Fruit fly (Drosophila melanogaster) whole organism: ENCODE data around the gene inaF-B.

Experiments
- Dll ChIP-seq: fragments of >200 bp; optimal IDR thresholded peaks from 2 replicates; lab custom pipeline; 2017
- pan ChIP-seq: fragments of >200 bp; optimal IDR thresholded peaks from 2 replicates; lab custom pipeline; 2017

DNA sequence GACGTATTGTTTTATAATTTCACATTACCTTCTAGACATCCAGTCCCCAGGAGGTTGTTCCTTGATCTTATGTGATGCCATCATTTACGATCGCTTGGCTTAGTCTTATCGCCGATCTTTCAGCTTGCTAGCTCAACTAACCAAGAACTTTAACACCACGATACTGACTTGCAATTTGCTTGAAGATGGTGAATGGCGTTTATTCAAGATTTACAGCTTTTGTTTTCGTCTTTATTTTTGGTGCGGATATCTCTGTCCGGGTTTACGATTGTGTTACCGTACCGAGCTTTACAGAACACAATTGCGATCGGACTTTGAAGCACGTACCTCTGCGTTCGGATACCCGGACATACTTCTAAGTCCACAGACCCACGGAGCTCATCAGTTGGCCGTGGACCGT lies 8.6 kb downstream of the inaF-B start, which contains the start of gene CG15221:
- TF ChIP-seq Dll (lab: Kevin White, UChicago): no peak
- TF ChIP-seq pan (lab: Kevin White, UChicago): no peak
